Worm (Caenorhabditis elegans): ENCODE measurements around the gene ceh-13.
A peak's percentile ranks its signal among the peaks of the same experiment; 100 is the strongest.

DNA sequence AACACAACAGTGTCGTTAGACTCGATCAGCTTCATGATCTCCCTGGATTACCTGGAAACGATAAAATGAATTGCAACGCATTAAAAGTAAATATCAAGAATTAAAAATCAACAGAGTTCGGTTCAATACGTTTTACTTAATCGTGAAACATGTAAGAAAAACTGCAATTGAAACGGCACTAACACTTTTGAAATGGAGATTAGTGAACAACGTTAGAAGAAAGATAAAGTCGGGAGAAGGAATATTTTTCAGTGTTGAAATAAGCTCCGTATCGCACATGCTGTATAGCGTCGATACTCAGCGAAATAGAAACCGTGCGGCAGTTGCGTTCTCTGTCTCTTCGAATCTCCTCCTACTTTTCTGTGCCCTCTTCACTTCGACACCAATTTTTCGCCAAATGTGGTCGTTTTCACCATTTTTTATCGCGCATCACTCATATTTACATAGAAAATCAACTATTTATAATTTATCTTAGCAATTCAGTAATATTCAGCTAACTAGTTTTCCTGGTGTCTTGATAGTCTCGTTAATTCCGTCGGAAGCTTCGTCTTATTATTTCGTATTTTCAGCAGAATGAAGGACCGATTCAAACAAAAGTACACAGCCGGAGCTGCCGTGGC, 17.4 kb downstream of the ceh-13 start, which contains the start of the genes rpl-9 and lpd-7:
- TF ChIP-seq elt-3 (tag; optimal IDR thresholded peaks at IDR 0.05), result peak; percentile 18
- peak; percentile 72 for TF ChIP-seq nhr-237 (tag; optimal IDR thresholded peaks at IDR 0.05)
- peak; percentile 2 for TF ChIP-seq lin-32 (GFP tag; optimal IDR thresholded peaks at IDR 0.05)
- TF ChIP-seq snpc-4 (tag; optimal IDR thresholded peaks at IDR 0.05), result no peak
- TF ChIP-seq lin-13 (tag; optimal IDR thresholded peaks at IDR 0.05), result peak; percentile 72

Measured in whole organism, mixed stage, embryonic.